Worm (Caenorhabditis elegans): ENCODE results near the gene eef-1G.

- TF ChIP-seq lsy-27 (tag; optimal IDR thresholded peaks at IDR 0.05; ENCODE audit: borderline replicate concordance, insufficient read depth) (no peak), ekl-4 (GFP tag; IDR thresholded peaks at IDR 0.05) (no peak), ztf-18 (tag; optimal IDR thresholded peaks at IDR 0.05) (no peak), egl-44 (GFP tag; IDR thresholded peaks at IDR 0.05) (no peak), dpl-1 (GFP tag; optimal IDR thresholded peaks at IDR 0.05) (no peak), snpc-4 (GFP tag; optimal IDR thresholded peaks at IDR 0.05) (no peak), snpc-4 (tag; optimal IDR thresholded peaks at IDR 0.05) (no peak), ztf-3 (GFP tag; optimal IDR thresholded peaks at IDR 0.05) (no peak), ama-1 (optimal IDR thresholded peaks at IDR 0.05) (no peak), ama-1 (GFP tag; optimal IDR thresholded peaks at IDR 0.05) (no peak), lin-35 (GFP tag; optimal IDR thresholded peaks at IDR 0.05) (no peak), cebp-1 (GFP tag; IDR thresholded peaks at IDR 0.05) (no peak), cebp-1 (tag; optimal IDR thresholded peaks at IDR 0.05) (no peak)
These were observed 45.2 kb downstream of the eef-1G start for ce11 chrV:11010768-11011167.

All from whole organism, young adult.